Fruit fly (Drosophila melanogaster) whole organism, prepupa: ENCODE data around the gene CG33098.

Experiments used
- CG15336 ChIP-seq: fragments of 200-800 bp; sonication (Bioruptor generic); IDR thresholded peaks from 2 replicates; pipeline ENCODE4 v1.3.6; 2022; ENCODE audit warnings: missing biosample characterization, missing genetic modification characterization
- CG16779 ChIP-seq: fragments of 200-800 bp; sonication (Bioruptor generic); optimal IDR thresholded peaks from 3 replicates; lab custom pipeline; 2017; ENCODE audit warnings: missing biosample characterization, mild to moderate bottlenecking, missing genetic modification characterization
- CG6792 ChIP-seq: fragments of 200-800 bp; sonication (Bioruptor generic); optimal IDR thresholded peaks from 3 replicates; lab custom pipeline; 2016; ENCODE audit warnings: missing biosample characterization, missing genetic modification characterization
- CG6808 ChIP-seq: fragments of 200-800 bp; sonication (Bioruptor generic); optimal IDR thresholded peaks from 3 replicates; lab custom pipeline; 2017; ENCODE audit warnings: missing biosample characterization, missing genetic modification characterization, mild to moderate bottlenecking, moderate library complexity, missing genetic modification reagents
- CG9139 ChIP-seq: fragments of 200-800 bp; sonication (Bioruptor generic); optimal IDR thresholded peaks from 3 replicates; lab custom pipeline; 2017; ENCODE audit warnings: missing biosample characterization, mild to moderate bottlenecking, missing genetic modification characterization
- Eip75B ChIP-seq: fragments of 200-800 bp; sonication (Bioruptor generic); optimal IDR thresholded peaks from 3 replicates; lab custom pipeline; 2016; ENCODE audit warnings: missing biosample characterization, missing genetic modification characterization
- Ets21C ChIP-seq: fragments of 200-800 bp; sonication (Bioruptor generic); optimal IDR thresholded peaks from 3 replicates; lab custom pipeline; 2016; ENCODE audit warnings: missing biosample characterization, missing genetic modification characterization
- Sox102F ChIP-seq: fragments of 200-800 bp; sonication (Bioruptor generic); optimal IDR thresholded peaks from 2 replicates; lab custom pipeline; 2016; ENCODE audit warnings: missing biosample characterization, mild to moderate bottlenecking, missing genetic modification characterization
- dac ChIP-seq: fragments of 200-800 bp; sonication (Bioruptor generic); optimal IDR thresholded peaks from 2 replicates; lab custom pipeline; 2017; ENCODE audit warnings: missing biosample characterization, mild to moderate bottlenecking, missing genetic modification characterization
- esn ChIP-seq: fragments of 200-800 bp; sonication (Bioruptor generic); optimal IDR thresholded peaks from 2 replicates; lab custom pipeline; 2016; ENCODE audit warnings: missing biosample characterization, mild to moderate bottlenecking, missing genetic modification characterization, moderate library complexity
- fd85E ChIP-seq: fragments of 200-800 bp; sonication (Bioruptor generic); optimal IDR thresholded peaks from 3 replicates; lab custom pipeline; 2016; ENCODE audit warnings: missing biosample characterization, missing genetic modification characterization

- TF ChIP-seq CG15336 (peak; percentile 42; the same call in 1 of the 2 replicates), CG9139 (GFP tag; lab: Kevin White, UChicago) (peak; percentile 87), fd85E (GFP tag; lab: Kevin White, UChicago) (no peak), Sox102F (peak; percentile 46), dac (no peak), Ets21C (GFP tag; lab: Kevin White, UChicago) (no peak), CG16779 (tag; lab: Kevin White, UChicago) (peak; percentile 87), esn (GFP tag; lab: Kevin White, UChicago) (peak; percentile 63), CG6792 (GFP tag; lab: Kevin White, UChicago) (no peak), Eip75B (GFP tag; lab: Kevin White, UChicago) (peak; percentile 46), CG6808 (GFP tag; lab: Kevin White, UChicago) (peak; percentile 76)
These were observed 19.5 kb downstream of the CG33098 start, which contains the start of gene CG5167 for dm6 chr3R:12406235-12407196.
